Worm (Caenorhabditis elegans): ENCODE data around the gene T04B2.7.

Gene T04B2.7

DNA sequence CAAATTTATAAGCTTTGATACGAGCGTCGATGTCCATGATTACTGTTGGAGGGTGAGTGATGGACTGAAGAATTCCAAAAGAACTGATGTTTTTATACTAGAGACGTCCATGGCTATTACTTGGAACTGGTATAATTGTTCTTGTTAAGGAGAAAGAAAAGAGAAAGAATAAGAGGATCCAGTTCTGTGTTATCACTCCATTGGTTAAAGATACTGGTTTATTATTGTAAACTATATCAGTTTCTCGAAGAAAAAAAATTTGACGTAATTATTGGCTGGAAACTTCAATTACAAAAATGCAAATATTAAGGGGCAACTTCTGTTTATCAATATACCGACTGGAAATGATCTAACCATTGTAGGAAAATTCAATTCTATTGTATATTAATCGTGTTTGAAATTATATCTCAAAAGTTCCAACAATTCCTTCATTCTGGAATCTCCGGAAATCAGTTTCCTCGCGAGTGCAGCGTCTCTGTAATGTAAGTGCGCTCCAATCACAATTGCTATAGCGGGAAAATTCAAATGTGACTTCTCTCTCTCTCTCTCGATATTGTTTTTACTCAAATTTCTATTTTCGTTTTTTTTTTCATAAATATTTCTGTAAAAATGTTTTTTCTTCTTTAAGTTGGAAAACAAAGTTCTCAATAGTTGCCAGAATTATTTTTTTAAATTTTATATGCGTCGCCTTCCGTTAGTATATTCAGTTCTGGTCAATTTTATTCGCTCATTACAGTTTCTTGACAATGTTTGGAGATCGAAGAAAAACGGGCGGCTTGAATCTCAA, 29.6 kb upstream of the T04B2.7 start, which contains the start of the genes col-2 and ndc-80 (continued):
- TF ChIP-seq F23B12.7 (tag; optimal IDR thresholded peaks at IDR 0.05; ENCODE audit: insufficient read depth) (peak; percentile 91), nhr-179 (tag; optimal IDR thresholded peaks at IDR 0.05) (no peak), xnd-1 (tag; optimal IDR thresholded peaks at IDR 0.05) (no peak), mes-4 (tag; optimal IDR thresholded peaks at IDR 0.05) (no peak), pha-4 (tag; optimal IDR thresholded peaks at IDR 0.05) (peak; percentile 12), madf-10 (tag; optimal IDR thresholded peaks at IDR 0.05) (no peak), cebp-1 (GFP tag; IDR thresholded peaks at IDR 0.05) (no peak), cebp-1 (tag; optimal IDR thresholded peaks at IDR 0.05) (no peak), egrh-3 (GFP tag; IDR thresholded peaks at IDR 0.05) (no peak), lin-40 (tag; optimal IDR thresholded peaks at IDR 0.05) (no peak), T07F8.4 (tag; optimal IDR thresholded peaks at IDR 0.05) (no peak), B0035.1 (tag; optimal IDR thresholded peaks at IDR 0.05) (no peak), F49E8.2 (tag; optimal IDR thresholded peaks at IDR 0.05; ENCODE audit: insufficient read depth) (peak; percentile 37), nhr-120 (GFP tag; IDR thresholded peaks at IDR 0.05) (no peak), snpc-1.1 (tag; optimal IDR thresholded peaks at IDR 0.05; ENCODE audit: insufficient read depth) (no peak), madf-3 (GFP tag; IDR thresholded peaks at IDR 0.05) (no peak), ztf-25 (GFP tag; IDR thresholded peaks at IDR 0.05) (no peak), ccch-3 (GFP tag; optimal IDR thresholded peaks at IDR 0.05) (no peak), let-607 (tag; optimal IDR thresholded peaks at IDR 0.05) (no peak), lag-1 (GFP tag; IDR thresholded peaks at IDR 0.05) (no peak), efl-1 (GFP tag; optimal IDR thresholded peaks at IDR 0.05) (peak; percentile 84), zfh-2 (GFP tag; conservative IDR thresholded peaks at IDR 0.05) (no peak), egl-44 (GFP tag; IDR thresholded peaks at IDR 0.05) (no peak), chd-7 (tag; optimal IDR thresholded peaks at IDR 0.05) (no peak), sdz-38 (tag; optimal IDR thresholded peaks at IDR 0.05) (no peak), nhr-90 (tag; optimal IDR thresholded peaks at IDR 0.05) (no peak), mxl-1 (tag; optimal IDR thresholded peaks at IDR 0.05) (no peak), madf-6 (GFP tag; IDR thresholded peaks at IDR 0.05) (peak; percentile 40; the same call in 1 of the 2 replicates), Y53F4B.3 (GFP tag; IDR thresholded peaks at IDR 0.05) (no peak), ceh-100 (GFP tag; IDR thresholded peaks at IDR 0.05) (peak; percentile 95), snpc-4 (GFP tag; optimal IDR thresholded peaks at IDR 0.05) (no peak), snpc-4 (tag; optimal IDR thresholded peaks at IDR 0.05) (peak in 2 of 4 experiments; percentile 26 to 46), rpc-1 (optimal IDR thresholded peaks at IDR 0.05) (no peak), rpc-1 (tag; optimal IDR thresholded peaks at IDR 0.05) (no peak), ceh-40 (GFP tag; IDR thresholded peaks at IDR 0.05) (no peak), aptf-2 (GFP tag; conservative IDR thresholded peaks at IDR 0.05) (no peak), madf-8 (GFP tag; conservative IDR thresholded peaks at IDR 0.05) (peak; percentile 38), repo-1 (tag; optimal IDR thresholded peaks at IDR 0.05) (no peak), atf-7 (tag; optimal IDR thresholded peaks at IDR 0.05) (no peak), egl-18 (GFP tag; IDR thresholded peaks at IDR 0.05) (no peak), C06A6.2 (GFP tag; conservative IDR thresholded peaks at IDR 0.05) (no peak), lin-35 (GFP tag; optimal IDR thresholded peaks at IDR 0.05) (peak in 1 of 3 experiments; percentile 7), tbx-9 (tag; optimal IDR thresholded peaks at IDR 0.05; ENCODE audit: borderline replicate concordance) (no peak), F22D6.2 (tag; optimal IDR thresholded peaks at IDR 0.05) (no peak), hmg-20 (GFP tag; IDR thresholded peaks at IDR 0.05) (no peak)
